Worm (Caenorhabditis elegans) whole organism, L2 larva: ENCODE measurements around the gene srx-45.

Source experiments
- ZK546.5 ChIP-seq: sonication (generic microtip); optimal IDR thresholded peaks from 2 replicates; lab custom pipeline; 2017; ENCODE audit warnings: missing biosample characterization, missing genetic modification characterization
- aly-2 ChIP-seq: fragments of 150-350 bp; optimal IDR thresholded peaks from 2 replicates; lab custom pipeline; 2014; ENCODE audit warnings: missing biosample characterization, missing genetic modification characterization
- dmd-4 ChIP-seq: sonication (generic microtip); optimal IDR thresholded peaks from 2 replicates; lab custom pipeline; 2017; ENCODE audit warnings: missing biosample characterization, missing genetic modification characterization
- lin-13 ChIP-seq: fragments of 150-350 bp; optimal IDR thresholded peaks from 2 replicates; lab custom pipeline; 2014; ENCODE audit warnings: missing biosample characterization, missing genetic modification reagents, missing genetic modification characterization
- mdl-1 ChIP-seq, 2 experiments: fragments of 150-350 bp in 1 of 2; sonication (generic microtip) in 1 of 2; optimal IDR thresholded peaks; 2 replicates each; lab custom pipeline; 2017; ENCODE audit warnings: missing biosample characterization in 2 of 2, missing genetic modification characterization in 2 of 2
- nhr-77 ChIP-seq: fragments of 150-350 bp; optimal IDR thresholded peaks from 2 replicates; lab custom pipeline; 2014; ENCODE audit warnings: missing biosample characterization, missing genetic modification characterization

ce11 chrIII:9337968-9338367, 31.5 kb upstream of the srx-45 start:
- TF ChIP-seq dmd-4 (tag; lab: Kevin White, UChicago): no peak
- TF ChIP-seq aly-2 (tag; lab: Kevin White, UChicago): no peak
- TF ChIP-seq lin-13 (GFP tag; lab: Kevin White, UChicago): no peak
- TF ChIP-seq nhr-77 (tag; lab: Kevin White, UChicago): no peak
- TF ChIP-seq ZK546.5 (tag; lab: Kevin White, UChicago): no peak
- no peak for TF ChIP-seq mdl-1 (tag; optimal IDR thresholded peaks at IDR 0.05; lab: Kevin White, UChicago)
